Worm (Caenorhabditis elegans): ENCODE results near the gene msp-51.
"Not testable (repeated sequence)": the region's sequence is repeated elsewhere in the genome, so short reads cannot be mapped to it uniquely, and the experiment has no call there.

ce11 chrIV:5295240-5295639 lies at the start of gene msp-51:
- TF ChIP-seq ref-1 (GFP tag; conservative IDR thresholded peaks at IDR 0.05); flt-1 (GFP tag; IDR thresholded peaks at IDR 0.05); ztf-29 (GFP tag; IDR thresholded peaks at IDR 0.05); ztf-23 (GFP tag; IDR thresholded peaks at IDR 0.05): not testable (repeated sequence)

Data from whole organism, midembryonic.